Fruit fly (Drosophila melanogaster) whole organism, embryonic: ENCODE measurements around the gene CG6689.

Experiments
- Ada2b ChIP-seq: fragments of 200-800 bp; sonication (Bioruptor generic); IDR thresholded peaks from 2 replicates; pipeline ENCODE4 v1.3.6; 2022; ENCODE audit warnings: missing biosample characterization, missing genetic modification characterization
- B-H2 ChIP-seq: fragments of 200-800 bp; sonication (Bioruptor generic); optimal IDR thresholded peaks from 2 replicates; lab custom pipeline; 2018; ENCODE audit warnings: missing biosample characterization, mild to moderate bottlenecking, missing genetic modification characterization
- CG10565 ChIP-seq: fragments of 200-800 bp; sonication (Bioruptor generic); optimal IDR thresholded peaks from 3 replicates; lab custom pipeline; 2016; ENCODE audit warnings: missing biosample characterization, mild to moderate bottlenecking, missing genetic modification characterization
- CG11247 ChIP-seq: fragments of 200-800 bp; sonication (Bioruptor generic); IDR thresholded peaks from 2 replicates; pipeline ENCODE4 v1.3.6; 2022; ENCODE audit warnings: missing biosample characterization, missing genetic modification characterization
- CG12769 ChIP-seq: fragments of 200-800 bp; sonication (Bioruptor generic); optimal IDR thresholded peaks from 2 replicates; lab custom pipeline; 2019; ENCODE audit warnings: missing biosample characterization, mild to moderate bottlenecking, missing genetic modification characterization, moderate library complexity
- CG14860 ChIP-seq: fragments of 200-800 bp; sonication (Bioruptor generic); IDR thresholded peaks from 3 replicates; pipeline ENCODE4 v1.3.6; 2022; ENCODE audit warnings: missing biosample characterization, missing genetic modification characterization; ENCODE audit not compliant: partially characterized antibody
- CG14965 ChIP-seq: fragments of 200-800 bp; sonication (Bioruptor generic); optimal IDR thresholded peaks from 2 replicates; lab custom pipeline; 2016; ENCODE audit warnings: missing biosample characterization, missing genetic modification characterization, borderline replicate concordance
- CG15601 ChIP-seq: fragments of 200-800 bp; sonication (Bioruptor generic); optimal IDR thresholded peaks from 3 replicates; lab custom pipeline; 2019; ENCODE audit warnings: missing biosample characterization, mild to moderate bottlenecking, missing genetic modification characterization, moderate library complexity
- CG15696 ChIP-seq: fragments of 200-800 bp; sonication (Bioruptor generic); optimal IDR thresholded peaks from 2 replicates; lab custom pipeline; 2019; ENCODE audit warnings: missing biosample characterization, mild to moderate bottlenecking, missing genetic modification characterization, moderate library complexity
- CG16815 ChIP-seq: fragments of 200-800 bp; sonication (Bioruptor generic); optimal IDR thresholded peaks from 3 replicates; lab custom pipeline; 2017; ENCODE audit warnings: missing biosample characterization, mild to moderate bottlenecking, missing genetic modification characterization
- CG16863 ChIP-seq: fragments of 200-800 bp; sonication (Bioruptor generic); optimal IDR thresholded peaks from 3 replicates; lab custom pipeline; 2016; ENCODE audit warnings: missing biosample characterization, missing genetic modification characterization
- CG17802 ChIP-seq: fragments of 200-800 bp; sonication (Bioruptor generic); optimal IDR thresholded peaks from 2 replicates; lab custom pipeline; 2018; ENCODE audit warnings: missing biosample characterization, mild to moderate bottlenecking, missing genetic modification characterization, moderate library complexity
- CG31441 ChIP-seq: fragments of 200-800 bp; sonication (Bioruptor generic); IDR thresholded peaks from 2 replicates; pipeline ENCODE4 v1.3.6; 2022; ENCODE audit warnings: missing biosample characterization, missing genetic modification characterization
- CG34422 ChIP-seq: fragments of 200-800 bp; sonication (Bioruptor generic); IDR thresholded peaks from 3 replicates; pipeline ENCODE4 v1.3.6; 2022; ENCODE audit warnings: missing biosample characterization, missing genetic modification characterization
- CG4404 ChIP-seq: fragments of 200-800 bp; sonication (Bioruptor generic); IDR thresholded peaks from 2 replicates; pipeline ENCODE4 v1.3.6; 2022; ENCODE audit warnings: missing biosample characterization, missing genetic modification characterization
- CG4730 ChIP-seq: fragments of 200-800 bp; sonication (Bioruptor generic); IDR thresholded peaks from 2 replicates; pipeline ENCODE4 v1.3.6; 2022; ENCODE audit warnings: missing biosample characterization, missing genetic modification characterization
- CG5180 ChIP-seq: fragments of 200-800 bp; sonication (Bioruptor generic); optimal IDR thresholded peaks from 3 replicates; lab custom pipeline; 2017; ENCODE audit warnings: missing biosample characterization, missing genetic modification characterization, mild to moderate bottlenecking, moderate library complexity, missing genetic modification reagents
- CG8388 ChIP-seq: fragments of 200-800 bp; sonication (Bioruptor generic); optimal IDR thresholded peaks from 2 replicates; lab custom pipeline; 2019; ENCODE audit warnings: missing biosample characterization, mild to moderate bottlenecking, missing genetic modification characterization, moderate library complexity
- Chrac-16 ChIP-seq: fragments of 200-800 bp; sonication (Bioruptor generic); optimal IDR thresholded peaks from 3 replicates; lab custom pipeline; 2016; ENCODE audit warnings: missing biosample characterization, missing genetic modification characterization
- D19A ChIP-seq: fragments of 200-800 bp; optimal IDR thresholded peaks from 3 replicates; lab custom pipeline; 2019; ENCODE audit warnings: missing biosample characterization, mild to moderate bottlenecking, missing genetic modification characterization, moderate library complexity
- Dek ChIP-seq: fragments of 200-800 bp; sonication (Bioruptor generic); optimal IDR thresholded peaks from 3 replicates; lab custom pipeline; 2019; ENCODE audit warnings: missing biosample characterization, mild to moderate bottlenecking, missing genetic modification characterization, moderate library complexity
- Dip3 ChIP-seq: fragments of 200-800 bp; sonication (Bioruptor generic); optimal IDR thresholded peaks from 3 replicates; lab custom pipeline; 2016; ENCODE audit warnings: missing biosample characterization, missing genetic modification characterization
- Doc2 ChIP-seq: fragments of 200-800 bp; sonication (Bioruptor generic); IDR thresholded peaks from 2 replicates; pipeline ENCODE4 v1.3.6; 2022; ENCODE audit warnings: missing biosample characterization, missing genetic modification characterization
- Elba2 ChIP-seq: fragments of 200-800 bp; sonication (Bioruptor generic); optimal IDR thresholded peaks from 3 replicates; lab custom pipeline; 2016; ENCODE audit warnings: missing biosample characterization, missing genetic modification characterization
- Hmr ChIP-seq: fragments of 200-800 bp; sonication (Bioruptor generic); optimal IDR thresholded peaks from 3 replicates; lab custom pipeline; 2017; ENCODE audit warnings: mild to moderate bottlenecking, missing biosample characterization, missing genetic modification reagents, missing genetic modification characterization
- Mes4 ChIP-seq: fragments of 200-800 bp; sonication (Bioruptor generic); optimal IDR thresholded peaks from 2 replicates; lab custom pipeline; 2016; ENCODE audit warnings: missing biosample characterization, missing genetic modification characterization
- NfI ChIP-seq: fragments of 200-800 bp; sonication (Bioruptor generic); optimal IDR thresholded peaks from 3 replicates; lab custom pipeline; 2018; ENCODE audit warnings: missing biosample characterization, mild to moderate bottlenecking, missing genetic modification characterization, moderate library complexity
- PHDP ChIP-seq: fragments of 200-800 bp; sonication (Bioruptor generic); optimal IDR thresholded peaks from 3 replicates; lab custom pipeline; 2018; ENCODE audit warnings: missing biosample characterization, mild to moderate bottlenecking, missing genetic modification characterization, moderate library complexity
- Side ChIP-seq: fragments of 200-800 bp; sonication (Bioruptor generic); optimal IDR thresholded peaks from 2 replicates; lab custom pipeline; 2016; ENCODE audit warnings: missing biosample characterization, missing genetic modification characterization
- Sry-δ ChIP-seq: fragments of 200-800 bp; sonication (Bioruptor generic); optimal IDR thresholded peaks from 2 replicates; lab custom pipeline; 2016; ENCODE audit warnings: missing biosample characterization, missing genetic modification characterization
- corto ChIP-seq: fragments of 200-800 bp; sonication (Bioruptor generic); optimal IDR thresholded peaks from 2 replicates; lab custom pipeline; 2016; ENCODE audit warnings: missing biosample characterization, mild to moderate bottlenecking, missing genetic modification characterization, moderate library complexity
- crc ChIP-seq: fragments of 200-800 bp; sonication (Bioruptor generic); optimal IDR thresholded peaks from 2 replicates; lab custom pipeline; 2016; ENCODE audit warnings: missing biosample characterization, missing genetic modification characterization
- crp ChIP-seq, 2 experiments: fragments of 200-800 bp; sonication (Bioruptor generic); optimal IDR thresholded peaks; 2 replicates in 1 of 2; 3 replicates in 1 of 2; lab custom pipeline; 2017; ENCODE audit warnings: missing biosample characterization in 2 of 2, missing genetic modification characterization in 2 of 2, mild to moderate bottlenecking in 1 of 2, moderate library complexity in 1 of 2
- dimm ChIP-seq: fragments of 200-800 bp; sonication (Bioruptor generic); IDR thresholded peaks from 2 replicates; pipeline ENCODE4 v1.3.6; 2022; ENCODE audit warnings: missing biosample characterization, missing genetic modification characterization
- dm ChIP-seq: fragments of 200-800 bp; sonication (Bioruptor generic); optimal IDR thresholded peaks from 3 replicates; lab custom pipeline; 2016; ENCODE audit warnings: missing biosample characterization, missing genetic modification characterization
- emc ChIP-seq: fragments of 200-800 bp; sonication (Bioruptor generic); optimal IDR thresholded peaks from 2 replicates; lab custom pipeline; 2016; ENCODE audit warnings: missing biosample characterization, missing genetic modification characterization
- eyg ChIP-seq: fragments of 200-800 bp; sonication (Bioruptor generic); optimal IDR thresholded peaks from 3 replicates; lab custom pipeline; 2016; ENCODE audit warnings: missing biosample characterization, missing genetic modification characterization
- fu2 ChIP-seq: fragments of 200-800 bp; sonication (Bioruptor generic); optimal IDR thresholded peaks from 2 replicates; lab custom pipeline; 2016; ENCODE audit warnings: missing biosample characterization, missing genetic modification characterization
- h ChIP-seq: fragments of >200 bp; optimal IDR thresholded peaks from 2 replicates; lab custom pipeline; 2017
- nerfin-1 ChIP-seq: fragments of 200-800 bp; sonication (Bioruptor generic); optimal IDR thresholded peaks from 3 replicates; lab custom pipeline; 2019; ENCODE audit warnings: missing biosample characterization, mild to moderate bottlenecking, missing genetic modification characterization, moderate library complexity
- oc ChIP-seq: fragments of 200-800 bp; sonication (Bioruptor generic); optimal IDR thresholded peaks from 2 replicates; lab custom pipeline; 2018; ENCODE audit warnings: missing biosample characterization, mild to moderate bottlenecking, missing genetic modification characterization, moderate library complexity
- onecut ChIP-seq: fragments of 200-800 bp; sonication (Bioruptor generic); IDR thresholded peaks from 2 replicates; pipeline ENCODE4 v1.3.6; 2022; ENCODE audit warnings: missing biosample characterization, missing genetic modification characterization
- pho ChIP-seq: fragments of 200-800 bp; sonication (Bioruptor generic); optimal IDR thresholded peaks from 2 replicates; lab custom pipeline; 2016; ENCODE audit warnings: missing biosample characterization, missing genetic modification characterization
- sens ChIP-seq: fragments of 200-800 bp; sonication (Bioruptor generic); peaks from one replicate; lab custom pipeline; 2016; ENCODE audit warnings: missing biosample characterization, missing genetic modification characterization
- sima ChIP-seq: fragments of 200-800 bp; sonication (Bioruptor generic); optimal IDR thresholded peaks from 2 replicates; lab custom pipeline; 2016; ENCODE audit warnings: missing biosample characterization, missing genetic modification characterization
- slou ChIP-seq: fragments of 200-800 bp; sonication (Bioruptor generic); optimal IDR thresholded peaks from 3 replicates; lab custom pipeline; 2016; ENCODE audit warnings: missing biosample characterization, missing genetic modification characterization
- tio ChIP-seq: fragments of 200-800 bp; sonication (Bioruptor generic); optimal IDR thresholded peaks from 2 replicates; lab custom pipeline; 2017; ENCODE audit warnings: missing biosample characterization, missing genetic modification characterization, inconsistent platforms
- toy ChIP-seq: fragments of 200-800 bp; sonication (Bioruptor generic); IDR thresholded peaks from 2 replicates; pipeline ENCODE4 v1.3.6; 2022; ENCODE audit warnings: missing biosample characterization, missing genetic modification characterization
- trh ChIP-seq: fragments of 200-800 bp; sonication (Bioruptor generic); optimal IDR thresholded peaks from 2 replicates; lab custom pipeline; 2016; ENCODE audit warnings: missing biosample characterization, missing genetic modification characterization
- wdn ChIP-seq: fragments of 200-800 bp; sonication (Bioruptor generic); IDR thresholded peaks from 2 replicates; pipeline ENCODE4 v1.3.6; 2022; ENCODE audit warnings: missing biosample characterization, missing genetic modification characterization
- wek ChIP-seq: fragments of 200-800 bp; sonication (Bioruptor generic); optimal IDR thresholded peaks from 3 replicates; lab custom pipeline; 2018; ENCODE audit warnings: missing biosample characterization, mild to moderate bottlenecking, missing genetic modification characterization, moderate library complexity

The CG6689 gene

dm6 chr3R:11214449-11214950 is 5.4 kb downstream of the CG6689 start, which contains the start of gene ZnT86D (continued):
- TF ChIP-seq Dek (tag; lab: Kevin White, UChicago) (peak; percentile 72), tio (GFP tag; lab: Kevin White, UChicago) (no peak), CG10565 (GFP tag; lab: Kevin White, UChicago) (no peak), CG14860 (GFP tag; lab: Robert Waterston, UW) (no peak), CG12769 (peak; percentile 10), CG4404 (GFP tag; lab: Robert Waterston, UW) (peak; percentile 61), wek (GFP tag; lab: Kevin White, UChicago) (no peak), D19A (tag; lab: Kevin White, UChicago) (peak; percentile 60), Doc2 (GFP tag; lab: Robert Waterston, UW) (no peak), nerfin-1 (tag; lab: Kevin White, UChicago) (peak; percentile 49), NfI (GFP tag; lab: Kevin White, UChicago) (peak; percentile 67), Mes4 (GFP tag; lab: Kevin White, UChicago) (peak; percentile 26), oc (tag; lab: Kevin White, UChicago) (no peak), Hmr (GFP tag; lab: Kevin White, UChicago) (peak; percentile 47), h (no peak), PHDP (tag; lab: Kevin White, UChicago) (peak; percentile 69), Sry-δ (GFP tag; lab: Kevin White, UChicago) (peak; percentile 46), wdn (0 out of 2 replicates have a peak, but pooled peaks have one; percentile 35), corto (GFP tag; lab: Kevin White, UChicago) (no peak), CG5180 (GFP tag; lab: Kevin White, UChicago) (peak; percentile 36), Dip3 (peak; percentile 44), dm (GFP tag; lab: Kevin White, UChicago) (peak; percentile 21), CG15601 (tag; lab: Kevin White, UChicago) (peak; percentile 66), crc (GFP tag; lab: Kevin White, UChicago) (no peak), trh (GFP tag; lab: Kevin White, UChicago) (no peak), Side (GFP tag; lab: Kevin White, UChicago) (peak; percentile 13), pho (GFP tag; lab: Kevin White, UChicago) (peak; percentile 79), fu2 (peak; percentile 42), CG4730 (no peak), CG8388 (GFP tag; lab: Kevin White, UChicago) (peak; percentile 39), CG11247 (no peak), B-H2 (peak; percentile 70), CG16815 (GFP tag; lab: Kevin White, UChicago) (peak; percentile 49), eyg (GFP tag; lab: Kevin White, UChicago) (peak; percentile 27), CG31441 (GFP tag; lab: Robert Waterston, UW) (peak; percentile 72), Elba2 (GFP tag; lab: Kevin White, UChicago) (peak; percentile 75), sima (GFP tag; lab: Kevin White, UChicago) (no peak), sens (GFP tag; lab: Kevin White, UChicago) (peak; percentile 90), dimm (no peak), CG15696 (tag; lab: Kevin White, UChicago) (peak; percentile 55), CG16863 (GFP tag; lab: Kevin White, UChicago) (peak; percentile 30), slou (GFP tag; lab: Kevin White, UChicago) (peak; percentile 25), Chrac-16 (GFP tag; lab: Kevin White, UChicago) (peak; percentile 33), CG14965 (GFP tag; lab: Kevin White, UChicago) (no peak), Ada2b (peak; percentile 36; the same call in 1 of the 2 replicates), CG17802 (no peak), crp (GFP tag; optimal IDR thresholded peaks at IDR 0.05; lab: Kevin White, UChicago) (peak in 1 of 2 experiments; percentile 20), onecut (GFP tag; lab: Robert Waterston, UW) (no peak), emc (GFP tag; lab: Kevin White, UChicago) (peak; percentile 59), toy (no peak), CG34422 (peak; percentile 60; the same call in 2 of the 3 replicates)
